Worm (Caenorhabditis elegans): Measurements from ENCODE around the gene oac-3.

- TF ChIP-seq egl-18 (GFP tag; IDR thresholded peaks at IDR 0.05) (no peak), tlf-1 (GFP tag; optimal IDR thresholded peaks at IDR 0.05) (no peak), ama-1 (optimal IDR thresholded peaks at IDR 0.05) (no peak), ama-1 (GFP tag; optimal IDR thresholded peaks at IDR 0.05) (no peak), nfya-1 (tag; optimal IDR thresholded peaks at IDR 0.05; ENCODE audit: borderline replicate concordance, insufficient read depth) (no peak), ztf-22 (GFP tag; optimal IDR thresholded peaks at IDR 0.05) (no peak), nhr-27 (tag; optimal IDR thresholded peaks at IDR 0.05) (no peak), F55B11.4 (tag; optimal IDR thresholded peaks at IDR 0.05; ENCODE audit: borderline replicate concordance, insufficient read depth) (no peak), nfyb-1 (GFP tag; IDR thresholded peaks at IDR 0.05) (no peak), sdz-38 (tag; optimal IDR thresholded peaks at IDR 0.05) (no peak), pha-4 (tag; optimal IDR thresholded peaks at IDR 0.05) (no peak), athp-1 (tag; optimal IDR thresholded peaks at IDR 0.05) (no peak)
These were observed 22.8 kb upstream of the oac-3 start, which contains the start of gene T22G5.1 for ce11 chrV:13876529-13876928.

Data from whole organism, young adult.